Fruit fly (Drosophila melanogaster) whole organism, embryonic: ENCODE data around the gene CG12253.

Experiments
- Antp ChIP-seq: fragments of 200-800 bp; sonication (Bioruptor generic); optimal IDR thresholded peaks from 3 replicates; lab custom pipeline; 2016; ENCODE audit warnings: missing biosample characterization, missing genetic modification characterization
- Atf-2 ChIP-seq: fragments of 200-800 bp; sonication (Bioruptor generic); optimal IDR thresholded peaks from 2 replicates; lab custom pipeline; 2016; ENCODE audit warnings: missing biosample characterization, missing genetic modification characterization
- B-H1 ChIP-seq: fragments of 200-800 bp; sonication (Bioruptor generic); IDR thresholded peaks from 3 replicates; pipeline ENCODE4 v1.3.6; 2022; ENCODE audit warnings: missing biosample characterization, missing genetic modification characterization
- CG10321 ChIP-seq: fragments of 200-800 bp; sonication (Bioruptor generic); IDR thresholded peaks from 2 replicates; pipeline ENCODE4 v1.3.6; 2022; ENCODE audit warnings: missing biosample characterization, missing genetic modification characterization
- CG11093 ChIP-seq: fragments of 200-800 bp; sonication (Bioruptor generic); IDR thresholded peaks from 3 replicates; pipeline ENCODE4 v1.3.6; 2022; ENCODE audit warnings: missing biosample characterization, missing genetic modification characterization
- CG12769 ChIP-seq: fragments of 200-800 bp; sonication (Bioruptor generic); optimal IDR thresholded peaks from 2 replicates; lab custom pipeline; 2019; ENCODE audit warnings: missing biosample characterization, mild to moderate bottlenecking, missing genetic modification characterization, moderate library complexity
- CG13123 ChIP-seq: fragments of 200-800 bp; sonication (Bioruptor generic); optimal IDR thresholded peaks from 2 replicates; lab custom pipeline; 2016; ENCODE audit warnings: missing biosample characterization, missing genetic modification characterization
- CG13287 ChIP-seq: fragments of 200-800 bp; sonication (Bioruptor generic); IDR thresholded peaks from 2 replicates; pipeline ENCODE4 v1.3.6; 2022; ENCODE audit warnings: missing biosample characterization, missing genetic modification characterization; ENCODE audit not compliant: partially characterized antibody
- CG15011 ChIP-seq: fragments of 200-800 bp; sonication (Bioruptor generic); optimal IDR thresholded peaks from 3 replicates; lab custom pipeline; 2018; ENCODE audit warnings: missing biosample characterization, mild to moderate bottlenecking, missing genetic modification characterization
- CG16815 ChIP-seq: fragments of 200-800 bp; sonication (Bioruptor generic); optimal IDR thresholded peaks from 3 replicates; lab custom pipeline; 2017; ENCODE audit warnings: missing biosample characterization, mild to moderate bottlenecking, missing genetic modification characterization
- CG16863 ChIP-seq: fragments of 200-800 bp; sonication (Bioruptor generic); optimal IDR thresholded peaks from 3 replicates; lab custom pipeline; 2016; ENCODE audit warnings: missing biosample characterization, missing genetic modification characterization
- CG17186 ChIP-seq: fragments of 200-800 bp; sonication (Bioruptor generic); optimal IDR thresholded peaks from 3 replicates; lab custom pipeline; 2017; ENCODE audit warnings: missing biosample characterization, missing genetic modification reagents, missing genetic modification characterization
- CG17359 ChIP-seq: fragments of 200-800 bp; sonication (Bioruptor generic); optimal IDR thresholded peaks from 3 replicates; lab custom pipeline; 2018; ENCODE audit warnings: missing biosample characterization, mild to moderate bottlenecking, missing genetic modification characterization, moderate library complexity
- CG17361 ChIP-seq: fragments of 200-800 bp; sonication (Bioruptor generic); IDR thresholded peaks from 3 replicates; pipeline ENCODE4 v1.3.6; 2022; ENCODE audit warnings: missing biosample characterization, missing genetic modification characterization
- CG17385 ChIP-seq: fragments of 200-800 bp; sonication (Bioruptor generic); optimal IDR thresholded peaks from 3 replicates; lab custom pipeline; 2018; ENCODE audit warnings: missing biosample characterization, mild to moderate bottlenecking, missing genetic modification characterization
- CG17568 ChIP-seq: fragments of 200-800 bp; sonication (Bioruptor generic); optimal IDR thresholded peaks from 2 replicates; lab custom pipeline; 2018; ENCODE audit warnings: missing biosample characterization, mild to moderate bottlenecking, missing genetic modification characterization, moderate library complexity
- CG17912 ChIP-seq: fragments of 200-800 bp; sonication (Bioruptor generic); optimal IDR thresholded peaks from 2 replicates; lab custom pipeline; 2018; ENCODE audit warnings: missing biosample characterization, mild to moderate bottlenecking, missing genetic modification characterization
- CG18599 ChIP-seq: fragments of 200-800 bp; sonication (Bioruptor generic); optimal IDR thresholded peaks from 3 replicates; lab custom pipeline; 2017; ENCODE audit warnings: missing biosample characterization, missing genetic modification characterization, mild to moderate bottlenecking, moderate library complexity, missing genetic modification reagents
- CG2199 ChIP-seq: fragments of 200-800 bp; sonication (Bioruptor generic); IDR thresholded peaks from 3 replicates; pipeline ENCODE4 v1.3.6; 2022; ENCODE audit warnings: missing biosample characterization, missing genetic modification characterization
- CG4730 ChIP-seq: fragments of 200-800 bp; sonication (Bioruptor generic); IDR thresholded peaks from 2 replicates; pipeline ENCODE4 v1.3.6; 2022; ENCODE audit warnings: missing biosample characterization, missing genetic modification characterization
- CG5245 ChIP-seq: fragments of 200-800 bp; sonication (Bioruptor generic); optimal IDR thresholded peaks from 3 replicates; lab custom pipeline; 2016; ENCODE audit warnings: missing biosample characterization, missing genetic modification characterization
- CG5953 ChIP-seq: fragments of 200-800 bp; sonication (Bioruptor generic); IDR thresholded peaks from 2 replicates; pipeline ENCODE4 v1.3.6; 2022; ENCODE audit warnings: missing biosample characterization, missing genetic modification characterization
- CG7357 ChIP-seq: fragments of 200-800 bp; sonication (Bioruptor generic); IDR thresholded peaks from 3 replicates; pipeline ENCODE4 v1.3.6; 2022; ENCODE audit warnings: missing biosample characterization, missing genetic modification characterization
- CG7556 ChIP-seq: fragments of 200-800 bp; sonication (Bioruptor generic); optimal IDR thresholded peaks from 2 replicates; lab custom pipeline; 2017; ENCODE audit warnings: missing biosample characterization, mild to moderate bottlenecking, missing genetic modification characterization
- CG8290 ChIP-seq, 3 experiments: fragments of 200-800 bp; sonication (Bioruptor generic); optimal IDR thresholded peaks; 2 replicates each; lab custom pipeline; 2016 to 2019; ENCODE audit warnings: missing biosample characterization in 3 of 3, missing genetic modification characterization in 3 of 3, mild to moderate bottlenecking in 2 of 3, moderate library complexity in 1 of 3
- Dek ChIP-seq: fragments of 200-800 bp; sonication (Bioruptor generic); optimal IDR thresholded peaks from 3 replicates; lab custom pipeline; 2019; ENCODE audit warnings: missing biosample characterization, mild to moderate bottlenecking, missing genetic modification characterization, moderate library complexity
- ERR ChIP-seq: fragments of 200-800 bp; sonication (Bioruptor generic); optimal IDR thresholded peaks from 2 replicates; lab custom pipeline; 2016; ENCODE audit warnings: missing biosample characterization, missing genetic modification characterization
- Ets65A ChIP-seq: fragments of 200-800 bp; sonication (Bioruptor generic); peaks from one replicate; lab custom pipeline; 2016; ENCODE audit warnings: missing biosample characterization, missing genetic modification characterization
- H2.0 ChIP-seq: fragments of 200-800 bp; sonication (Bioruptor generic); IDR thresholded peaks from 2 replicates; pipeline ENCODE4 v1.3.6; 2022; ENCODE audit warnings: missing biosample characterization, missing genetic modification characterization
- Hr3 ChIP-seq: fragments of 200-800 bp; sonication (Bioruptor generic); optimal IDR thresholded peaks from 3 replicates; lab custom pipeline; 2016; ENCODE audit warnings: missing biosample characterization, missing genetic modification characterization
- MTF-1 ChIP-seq: fragments of 200-800 bp; sonication (Bioruptor generic); optimal IDR thresholded peaks from 2 replicates; lab custom pipeline; 2018; ENCODE audit warnings: missing biosample characterization, mild to moderate bottlenecking, missing genetic modification characterization, borderline replicate concordance
- Max ChIP-seq: fragments of 200-800 bp; sonication (Bioruptor generic); optimal IDR thresholded peaks from 2 replicates; lab custom pipeline; 2016; ENCODE audit warnings: missing biosample characterization, mild to moderate bottlenecking, missing genetic modification characterization
- Mes4 ChIP-seq: fragments of 200-800 bp; sonication (Bioruptor generic); optimal IDR thresholded peaks from 2 replicates; lab custom pipeline; 2016; ENCODE audit warnings: missing biosample characterization, missing genetic modification characterization
- Ravus ChIP-seq: fragments of 200-800 bp; sonication (Bioruptor generic); IDR thresholded peaks from 2 replicates; pipeline ENCODE4 v1.3.6; 2022; ENCODE audit warnings: missing biosample characterization, missing genetic modification characterization
- Trl ChIP-seq, 3 experiments: fragments of >200 bp in 2 of 3; fragments of 200-800 bp in 1 of 3; sonication (Bioruptor generic) in 1 of 3; optimal IDR thresholded peaks; 2 replicates in 1 of 3; 3 replicates in 2 of 3; lab custom pipeline; 2016 to 2017; ENCODE audit warnings: missing biosample characterization in 1 of 3, missing genetic modification characterization in 1 of 3
- ap ChIP-seq: fragments of 200-800 bp; sonication (Bioruptor generic); IDR thresholded peaks from 2 replicates; pipeline ENCODE4 v1.3.6; 2022; ENCODE audit warnings: missing biosample characterization, missing genetic modification characterization
- ara ChIP-seq: fragments of 200-800 bp; sonication (Bioruptor generic); IDR thresholded peaks from 2 replicates; pipeline ENCODE4 v1.3.6; 2022; ENCODE audit warnings: missing biosample characterization, missing genetic modification characterization
- cg ChIP-seq: fragments of 200-800 bp; sonication (Bioruptor generic); optimal IDR thresholded peaks from 3 replicates; lab custom pipeline; 2019; ENCODE audit warnings: missing biosample characterization, mild to moderate bottlenecking, missing genetic modification characterization, moderate library complexity
- dmrt11E ChIP-seq: fragments of 200-800 bp; sonication (Bioruptor generic); optimal IDR thresholded peaks from 3 replicates; lab custom pipeline; 2018; ENCODE audit warnings: missing biosample characterization, mild to moderate bottlenecking, missing genetic modification characterization, moderate library complexity
- en ChIP-seq: fragments of 200-800 bp; sonication (Bioruptor generic); optimal IDR thresholded peaks from 2 replicates; lab custom pipeline; 2016; ENCODE audit warnings: missing biosample characterization, missing genetic modification characterization
- fd3F ChIP-seq: fragments of 200-800 bp; sonication (Bioruptor generic); optimal IDR thresholded peaks from 2 replicates; lab custom pipeline; 2018; ENCODE audit warnings: missing biosample characterization, mild to moderate bottlenecking, missing genetic modification characterization, moderate library complexity
- jigr1 ChIP-seq: fragments of 200-800 bp; sonication (Bioruptor generic); IDR thresholded peaks from 3 replicates; pipeline ENCODE4 v1.3.6; 2022; ENCODE audit warnings: missing biosample characterization, missing genetic modification characterization
- nerfin-1 ChIP-seq: fragments of 200-800 bp; sonication (Bioruptor generic); optimal IDR thresholded peaks from 3 replicates; lab custom pipeline; 2019; ENCODE audit warnings: missing biosample characterization, mild to moderate bottlenecking, missing genetic modification characterization, moderate library complexity
- oc ChIP-seq: fragments of 200-800 bp; sonication (Bioruptor generic); optimal IDR thresholded peaks from 2 replicates; lab custom pipeline; 2018; ENCODE audit warnings: missing biosample characterization, mild to moderate bottlenecking, missing genetic modification characterization, moderate library complexity
- otp ChIP-seq: fragments of 200-800 bp; sonication (Bioruptor generic); IDR thresholded peaks from 3 replicates; pipeline ENCODE4, ENCODE4 v1.3.6; 2022; ENCODE audit warnings: missing biosample characterization, missing genetic modification characterization
- pfk ChIP-seq: fragments of 200-800 bp; sonication (Bioruptor generic); optimal IDR thresholded peaks from 2 replicates; lab custom pipeline; 2018; ENCODE audit warnings: missing biosample characterization, mild to moderate bottlenecking, missing genetic modification characterization, moderate library complexity
- slp2 ChIP-seq: fragments of 200-800 bp; sonication (Bioruptor generic); optimal IDR thresholded peaks from 2 replicates; lab custom pipeline; 2016; ENCODE audit warnings: missing biosample characterization, missing genetic modification characterization
- tio ChIP-seq: fragments of 200-800 bp; sonication (Bioruptor generic); optimal IDR thresholded peaks from 2 replicates; lab custom pipeline; 2017; ENCODE audit warnings: missing biosample characterization, missing genetic modification characterization, inconsistent platforms
- twi ChIP-seq: fragments of 200-800 bp; optimal IDR thresholded peaks from 2 replicates; lab custom pipeline; 2019; ENCODE audit warnings: missing biosample characterization, mild to moderate bottlenecking, missing genetic modification characterization, moderate library complexity
- zen2 ChIP-seq: fragments of 200-800 bp; sonication (Bioruptor generic); IDR thresholded peaks from 3 replicates; pipeline ENCODE4 v1.3.6; 2022; ENCODE audit warnings: missing biosample characterization, missing genetic modification characterization; ENCODE audit not compliant: partially characterized antibody

Gene CG12253

DNA sequence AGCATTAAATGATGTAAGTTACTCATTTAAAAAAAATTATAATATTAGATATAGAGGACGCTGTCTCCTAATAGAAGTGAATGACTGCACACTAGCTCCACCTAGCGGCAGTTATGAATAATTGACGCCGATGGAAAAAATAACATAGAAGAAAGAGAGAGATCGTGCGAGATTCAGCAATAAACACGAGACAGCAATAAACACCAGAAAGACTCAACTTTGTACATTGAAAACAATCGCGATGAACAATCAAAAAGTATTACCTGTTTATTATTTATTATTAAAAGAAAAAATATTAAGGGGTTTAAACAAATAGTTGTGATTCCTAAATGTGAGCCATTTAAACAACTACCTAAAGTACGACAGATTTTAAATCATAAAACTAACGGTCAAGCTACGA, 1.5 kb upstream of the CG12253 start (continued):
- TF ChIP-seq B-H1 (peak; percentile 34; the same call in 1 of the 3 replicates), twi (tag; lab: Kevin White, UChicago) (no peak), Atf-2 (GFP tag; lab: Kevin White, UChicago) (no peak), zen2 (GFP tag; lab: Robert Waterston, UW) (no peak), ERR (GFP tag; lab: Kevin White, UChicago) (no peak), CG11093 (GFP tag; lab: Robert Waterston, UW) (no peak), ap (GFP tag; lab: Robert Waterston, UW) (peak; percentile 72), CG13287 (GFP tag; lab: Robert Waterston, UW) (no peak; the same call in 1 of the 2 replicates), CG4730 (GFP tag; lab: Robert Waterston, UW) (0 out of 2 replicates have a peak, but pooled peaks have one; percentile 23), slp2 (GFP tag; lab: Kevin White, UChicago) (no peak), CG2199 (GFP tag; lab: Robert Waterston, UW) (peak; percentile 82; the same call in 2 of the 3 replicates), oc (tag; lab: Kevin White, UChicago) (no peak), Hr3 (GFP tag; lab: Kevin White, UChicago) (no peak), jigr1 (GFP tag; lab: Robert Waterston, UW) (no peak), cg (GFP tag; lab: Kevin White, UChicago) (no peak), ara (peak; percentile 63; the same call in 1 of the 2 replicates), CG5953 (GFP tag; lab: Robert Waterston, UW) (peak; percentile 47), CG16863 (no peak), pfk (no peak), Ravus (GFP tag; lab: Robert Waterston, UW) (no peak), CG15011 (GFP tag; lab: Kevin White, UChicago) (peak; percentile 7), CG7357 (GFP tag; lab: Robert Waterston, UW) (0 out of 3 replicates have a peak, but pooled peaks have one; percentile 43), Antp (GFP tag; lab: Kevin White, UChicago) (no peak), CG17359 (tag; lab: Kevin White, UChicago) (peak; percentile 61), CG5245 (peak; percentile 70), fd3F (GFP tag; lab: Kevin White, UChicago) (no peak), Max (GFP tag; lab: Kevin White, UChicago) (no peak), Dek (tag; lab: Kevin White, UChicago) (no peak), CG17361 (GFP tag; lab: Robert Waterston, UW) (peak; percentile 59; the same call in 2 of the 3 replicates), CG17385 (no peak), otp (GFP tag; lab: Robert Waterston, UW) (peak; percentile 67; the same call in 1 of the 3 replicates), CG16815 (GFP tag; lab: Kevin White, UChicago) (no peak), Ets65A (GFP tag; lab: Kevin White, UChicago) (peak; percentile 77), nerfin-1 (tag; lab: Kevin White, UChicago) (no peak), CG8290 (GFP tag; optimal IDR thresholded peaks at IDR 0.05; lab: Kevin White, UChicago) (peak; percentile 76), CG8290 (tag; optimal IDR thresholded peaks at IDR 0.05; lab: Kevin White, UChicago) (no peak), CG17568 (no peak), Trl (optimal IDR thresholded peaks at IDR 0.05; lab: Kevin White, UChicago) (no peak), Trl (GFP tag; optimal IDR thresholded peaks at IDR 0.05; lab: Kevin White, UChicago) (peak; percentile 24), MTF-1 (GFP tag; lab: Kevin White, UChicago) (peak; percentile 1), Mes4 (GFP tag; lab: Kevin White, UChicago) (no peak), CG13123 (GFP tag; lab: Kevin White, UChicago) (no peak), CG10321 (peak; percentile 72), CG12769 (tag; lab: Kevin White, UChicago) (no peak), H2.0 (GFP tag; lab: Robert Waterston, UW) (no peak), dmrt11E (tag; lab: Kevin White, UChicago) (peak; percentile 34), CG17186 (no peak), CG7556 (GFP tag; lab: Kevin White, UChicago) (no peak), tio (GFP tag; lab: Kevin White, UChicago) (no peak), CG17912 (no peak), en (no peak), CG18599 (GFP tag; lab: Kevin White, UChicago) (no peak)
